Fruit fly (Drosophila melanogaster) whole organism, prepupa: ENCODE results near the gene PGRP-LE.

Experiments used
- CG11902 ChIP-seq: fragments of 200-800 bp; sonication (Bioruptor generic); optimal IDR thresholded peaks from 3 replicates; lab custom pipeline; 2016; ENCODE audit warnings: missing biosample characterization, missing genetic modification characterization
- Hr4 ChIP-seq: fragments of 200-800 bp; sonication (Bioruptor generic); optimal IDR thresholded peaks from 3 replicates; lab custom pipeline; 2016; ENCODE audit warnings: missing biosample characterization, missing genetic modification characterization
- Sox14 ChIP-seq: fragments of 200-800 bp; sonication (Bioruptor generic); optimal IDR thresholded peaks from 3 replicates; lab custom pipeline; 2016; ENCODE audit warnings: missing biosample characterization, missing genetic modification characterization
- eg ChIP-seq: fragments of 200-800 bp; sonication (Bioruptor generic); IDR thresholded peaks from 3 replicates; pipeline ENCODE4 v1.3.6; 2022; ENCODE audit warnings: missing biosample characterization, missing genetic modification characterization

- TF ChIP-seq Sox14 (GFP tag; lab: Kevin White, UChicago) (peak; percentile 65), CG11902 (GFP tag; lab: Kevin White, UChicago) (no peak), Hr4 (no peak), eg (GFP tag; lab: Robert Waterston, UW) (peak; percentile 48)
Observed at dm6 chrX:15811666-15812614, 8.3 kb upstream of the PGRP-LE start.
